Worm (Caenorhabditis elegans) whole organism, early embryonic: Measurements from ENCODE around the gene srx-93.

ENCODE experiments used
- B0310.2 ChIP-seq: sonication (generic microtip); optimal IDR thresholded peaks from 2 replicates; lab custom pipeline; 2016; ENCODE audit warnings: mild to moderate bottlenecking, missing genetic modification characterization, missing compliant biosample characterization
- F13C5.2 ChIP-seq: sonication (generic microtip); optimal IDR thresholded peaks from 2 replicates; lab custom pipeline; 2017; ENCODE audit warnings: mild to moderate bottlenecking, missing genetic modification characterization, inconsistent platforms, missing compliant biosample characterization
- aly-1 ChIP-seq: sonication (generic microtip); optimal IDR thresholded peaks from 2 replicates; lab custom pipeline; 2016; ENCODE audit warnings: missing genetic modification characterization, missing compliant biosample characterization
- ama-1 ChIP-seq: fragments of 150-350 bp; optimal IDR thresholded peaks from 2 replicates; lab custom pipeline; 2014
- ceh-13 ChIP-seq: fragments of 200-800 bp; sonication (Bioruptor generic); optimal IDR thresholded peaks from 2 replicates; lab custom pipeline; 2018; ENCODE audit warnings: mild to moderate bottlenecking, missing genetic modification characterization, missing compliant biosample characterization
- ceh-36 ChIP-seq: sonication (generic microtip); optimal IDR thresholded peaks from 2 replicates; lab custom pipeline; 2016; ENCODE audit warnings: missing genetic modification characterization, inconsistent platforms, missing compliant biosample characterization
- ets-7 ChIP-seq: sonication (generic microtip); optimal IDR thresholded peaks from 2 replicates; lab custom pipeline; 2016; ENCODE audit warnings: missing genotype, missing genetic modification characterization, missing compliant biosample characterization
- flt-1 ChIP-seq: fragments of 200-800 bp; sonication (Bioruptor generic); IDR thresholded peaks from 2 replicates; pipeline ENCODE4 v1.3.6; 2022; ENCODE audit warnings: missing genetic modification characterization, missing compliant biosample characterization
- hmbx-1 ChIP-seq: sonication (generic microtip); optimal IDR thresholded peaks from 2 replicates; lab custom pipeline; 2016; ENCODE audit warnings: mild to moderate bottlenecking, missing genetic modification characterization, missing compliant biosample characterization
- hmg-4 ChIP-seq: fragments of 200-800 bp; sonication (Bioruptor generic); optimal IDR thresholded peaks from 2 replicates; lab custom pipeline; 2018; ENCODE audit warnings: mild to moderate bottlenecking, missing genetic modification characterization, missing compliant biosample characterization
- hnd-1 ChIP-seq: sonication (generic microtip); optimal IDR thresholded peaks from 2 replicates; lab custom pipeline; 2016; ENCODE audit warnings: missing genetic modification characterization, missing compliant biosample characterization
- pes-1 ChIP-seq: fragments of 200-800 bp; sonication (Bioruptor generic); IDR thresholded peaks from 2 replicates; pipeline ENCODE4 v1.3.6; 2022; ENCODE audit warnings: missing genetic modification reagents, missing genetic modification characterization, missing compliant biosample characterization
- scrt-1 ChIP-seq: fragments of 200-800 bp; sonication (Bioruptor generic); IDR thresholded peaks from 2 replicates; pipeline ENCODE4 v1.3.6; 2022; ENCODE audit warnings: missing genetic modification characterization, missing compliant biosample characterization
- sea-1 ChIP-seq: fragments of 200-800 bp; sonication (Bioruptor generic); conservative IDR thresholded peaks from 2 replicates; pipeline ENCODE4 v1.3.6; 2022; ENCODE audit warnings: missing genetic modification characterization, missing compliant biosample characterization
- tbx-11 ChIP-seq: fragments of 200-800 bp; sonication (Bioruptor generic); IDR thresholded peaks from 2 replicates; pipeline ENCODE4 v1.3.6; 2022; ENCODE audit warnings: missing genetic modification characterization, missing compliant biosample characterization
- tbx-37 ChIP-seq: fragments of 200-800 bp; sonication (Bioruptor generic); conservative IDR thresholded peaks from 2 replicates; pipeline ENCODE4 v1.3.6; 2022; ENCODE audit warnings: missing genetic modification reagents, missing genetic modification characterization, missing compliant biosample characterization
- tra-4 ChIP-seq: sonication (generic microtip); optimal IDR thresholded peaks from 2 replicates; lab custom pipeline; 2017; ENCODE audit warnings: missing genetic modification characterization, missing compliant biosample characterization

The srx-93 gene

ce11 chrV:3614397-3614796 is 6.1 kb downstream of the srx-93 start, which contains the start of gene T22F3.11:
TSS of gene T22F3.11 (minus strand) at chrV:3614553.
- TF ChIP-seq tra-4 (tag; lab: Kevin White, UChicago) (no peak), hmg-4 (GFP tag; lab: Kevin White, UChicago) (no peak), pes-1 (GFP tag; lab: Robert Waterston, UW) (no peak), scrt-1 (no peak), sea-1 (GFP tag; lab: Robert Waterston, UW) (no peak), hmbx-1 (tag; lab: Kevin White, UChicago) (no peak), hnd-1 (tag; lab: Kevin White, UChicago) (no peak), ama-1 (lab: Kevin White, UChicago) (no peak), tbx-11 (no peak), ceh-36 (tag; lab: Kevin White, UChicago) (no peak), ets-7 (no peak), F13C5.2 (tag; lab: Kevin White, UChicago) (no peak), flt-1 (GFP tag; lab: Robert Waterston, UW) (no peak), aly-1 (tag; lab: Kevin White, UChicago) (no peak)

- TF ChIP-seq sea-1 (GFP tag; lab: Robert Waterston, UW) (no peak), ets-7 (no peak), pes-1 (GFP tag; lab: Robert Waterston, UW) (no peak), ceh-13 (no peak), tra-4 (tag; lab: Kevin White, UChicago) (no peak), hnd-1 (tag; lab: Kevin White, UChicago) (no peak), B0310.2 (tag; lab: Kevin White, UChicago) (no peak), scrt-1 (no peak), hmbx-1 (tag; lab: Kevin White, UChicago) (no peak), tbx-11 (no peak), flt-1 (GFP tag; lab: Robert Waterston, UW) (no peak), hmg-4 (GFP tag; lab: Kevin White, UChicago) (no peak), ama-1 (lab: Kevin White, UChicago) (no peak), F13C5.2 (tag; lab: Kevin White, UChicago) (no peak), aly-1 (tag; lab: Kevin White, UChicago) (no peak), ceh-36 (tag; lab: Kevin White, UChicago) (no peak), tbx-37 (GFP tag; lab: Robert Waterston, UW) (no peak)
Measured at ce11 chrV:3613042-3613441, 7.5 kb downstream of the srx-93 start.

- TF ChIP-seq flt-1 (GFP tag; lab: Robert Waterston, UW) (no peak), ets-7 (no peak), aly-1 (tag; lab: Kevin White, UChicago) (no peak), ceh-36 (tag; lab: Kevin White, UChicago) (no peak), hnd-1 (tag; lab: Kevin White, UChicago) (no peak), B0310.2 (tag; lab: Kevin White, UChicago) (no peak), tra-4 (tag; lab: Kevin White, UChicago) (no peak), ceh-13 (no peak), sea-1 (GFP tag; lab: Robert Waterston, UW) (no peak), tbx-37 (GFP tag; lab: Robert Waterston, UW) (no peak), hmbx-1 (tag; lab: Kevin White, UChicago) (no peak), scrt-1 (no peak), ama-1 (lab: Kevin White, UChicago) (no peak), hmg-4 (GFP tag; lab: Kevin White, UChicago) (no peak), F13C5.2 (tag; lab: Kevin White, UChicago) (no peak), tbx-11 (no peak), pes-1 (GFP tag; lab: Robert Waterston, UW) (no peak)
Measured at ce11 chrV:3611654-3612053, 8.9 kb downstream of the srx-93 start, which contains the start of gene T22F3.10. TSS of gene T22F3.10 (minus strand) at chrV:3611754.

- TF ChIP-seq ceh-36 (tag; lab: Kevin White, UChicago) = no peak
Measured at ce11 chrV:3610709-3611108, 9.8 kb downstream of the srx-93 start.

ce11 chrV:3606391-3606790 is 14.1 kb downstream of the srx-93 start:
- TF ChIP-seq aly-1 (tag; lab: Kevin White, UChicago) (no peak), tbx-37 (GFP tag; lab: Robert Waterston, UW) (no peak), tra-4 (tag; lab: Kevin White, UChicago) (no peak), flt-1 (GFP tag; lab: Robert Waterston, UW) (no peak), ceh-13 (no peak), tbx-11 (no peak), scrt-1 (no peak), ets-7 (no peak), ceh-36 (tag; lab: Kevin White, UChicago) (no peak), hmbx-1 (tag; lab: Kevin White, UChicago) (no peak), pes-1 (GFP tag; lab: Robert Waterston, UW) (no peak), F13C5.2 (tag; lab: Kevin White, UChicago) (no peak), hnd-1 (tag; lab: Kevin White, UChicago) (no peak), sea-1 (GFP tag; lab: Robert Waterston, UW) (no peak), B0310.2 (tag; lab: Kevin White, UChicago) (no peak), ama-1 (lab: Kevin White, UChicago) (no peak), hmg-4 (GFP tag; lab: Kevin White, UChicago) (no peak)

- TF ChIP-seq pes-1 (GFP tag; lab: Robert Waterston, UW) = no peak
- TF ChIP-seq aly-1 (tag; lab: Kevin White, UChicago) = no peak
- no peak for TF ChIP-seq hmg-4 (GFP tag; lab: Kevin White, UChicago)
- no peak for TF ChIP-seq flt-1 (GFP tag; lab: Robert Waterston, UW)
- no peak for TF ChIP-seq tbx-37 (GFP tag; lab: Robert Waterston, UW)
- TF ChIP-seq hmbx-1 (tag; lab: Kevin White, UChicago) = no peak
- TF ChIP-seq tra-4 (tag; lab: Kevin White, UChicago) = no peak
- no peak for TF ChIP-seq sea-1 (GFP tag; lab: Robert Waterston, UW)
- TF ChIP-seq B0310.2 (tag; lab: Kevin White, UChicago) = no peak
- no peak for TF ChIP-seq tbx-11
- no peak for TF ChIP-seq ama-1 (lab: Kevin White, UChicago)
- no peak for TF ChIP-seq ceh-13
- no peak for TF ChIP-seq ets-7
- TF ChIP-seq hnd-1 (tag; lab: Kevin White, UChicago) = no peak
- no peak for TF ChIP-seq ceh-36 (tag; lab: Kevin White, UChicago)
- TF ChIP-seq F13C5.2 (tag; lab: Kevin White, UChicago) = no peak
- TF ChIP-seq scrt-1 = no peak
Measured at ce11 chrV:3605325-3605724, 15.2 kb downstream of the srx-93 start, which contains the start of gene T22F3.8. TSS of gene T22F3.8 (minus strand) at chrV:3605425.
